Fruit fly (Drosophila melanogaster): ENCODE data around the gene Taf9.
A peak's percentile ranks its signal among the peaks of the same experiment; 100 is the strongest.

Gene Taf9

dm6 chrX:17802353-17803121 lies 39.4 kb upstream of the Taf9 start (continued):
- TF ChIP-seq Spps (tag; optimal IDR thresholded peaks at IDR 0.05) (no peak), CG9437 (GFP tag; optimal IDR thresholded peaks at IDR 0.05) (peak; percentile 15), CG8388 (GFP tag; optimal IDR thresholded peaks at IDR 0.05) (peak; percentile 10), Trl (optimal IDR thresholded peaks at IDR 0.05) (no peak), Trl (GFP tag; optimal IDR thresholded peaks at IDR 0.05) (peak; percentile 1), ab (GFP tag; optimal IDR thresholded peaks at IDR 0.05) (no peak), CG9727 (GFP tag; optimal IDR thresholded peaks at IDR 0.05) (peak; percentile 63), Gsc (GFP tag; IDR thresholded peaks at IDR 0.05) (no peak), HmgZ (tag; optimal IDR thresholded peaks at IDR 0.05) (no peak), CG12942 (GFP tag; optimal IDR thresholded peaks at IDR 0.05) (peak; percentile 5), gcm (GFP tag; optimal IDR thresholded peaks at IDR 0.05) (no peak), Poxn (GFP tag; IDR thresholded peaks at IDR 0.05) (no peak), CG18262 (tag; optimal IDR thresholded peaks at IDR 0.05) (peak; percentile 31), Nf-YB (GFP tag; optimal IDR thresholded peaks at IDR 0.05) (peak; percentile 78), Sox100B (GFP tag; optimal IDR thresholded peaks at IDR 0.05) (peak; percentile 53), CG4360 (GFP tag; IDR thresholded peaks at IDR 0.05) (peak; percentile 77), Ada2b (GFP tag; IDR thresholded peaks at IDR 0.05) (peak; percentile 21; the same call in 1 of the 2 replicates), zfh2 (GFP tag; optimal IDR thresholded peaks at IDR 0.05) (peak; percentile 32), h (optimal IDR thresholded peaks at IDR 0.05) (no peak), dysf (GFP tag; IDR thresholded peaks at IDR 0.05) (peak; percentile 54; the same call in 2 of the 3 replicates), cwo (GFP tag; optimal IDR thresholded peaks at IDR 0.05) (peak; percentile 40), CG30020 (tag; optimal IDR thresholded peaks at IDR 0.05) (no peak), ems (GFP tag; optimal IDR thresholded peaks at IDR 0.05) (no peak), CG5180 (GFP tag; optimal IDR thresholded peaks at IDR 0.05) (no peak), Dbx (GFP tag; IDR thresholded peaks at IDR 0.05) (0 out of 3 replicates have a peak, but pooled peaks have one; percentile 22), zfh1 (GFP tag; IDR thresholded peaks at IDR 0.05) (peak; percentile 25; the same call in 1 of the 3 replicates), tgo (GFP tag; IDR thresholded peaks at IDR 0.05) (peak; percentile 38; the same call in 1 of the 3 replicates), da (GFP tag; optimal IDR thresholded peaks at IDR 0.05) (no peak), CG32772 (GFP tag; IDR thresholded peaks at IDR 0.05) (no peak), CoRest (tag; optimal IDR thresholded peaks at IDR 0.05) (peak; percentile 43), knrl (GFP tag; IDR thresholded peaks at IDR 0.05; ENCODE audit: partially characterized antibody) (no peak), CG9609 (GFP tag; optimal IDR thresholded peaks at IDR 0.05) (no peak), CG18476 (GFP tag; optimal IDR thresholded peaks at IDR 0.05) (no peak), Adf1 (GFP tag; IDR thresholded peaks at IDR 0.05) (peak; percentile 92), CG6175 (GFP tag; IDR thresholded peaks at IDR 0.05) (no peak), onecut (GFP tag; IDR thresholded peaks at IDR 0.05) (no peak), CG1792 (GFP tag; optimal IDR thresholded peaks at IDR 0.05) (no peak), pnt (GFP tag; optimal IDR thresholded peaks at IDR 0.05) (peak; percentile 13), CG4328 (GFP tag; optimal IDR thresholded peaks at IDR 0.05) (no peak), salm (tag; optimal IDR thresholded peaks at IDR 0.05) (no peak), ac (GFP tag; optimal IDR thresholded peaks at IDR 0.05) (no peak), Mad (GFP tag; optimal IDR thresholded peaks at IDR 0.05) (no peak), Eip74EF (GFP tag; optimal IDR thresholded peaks at IDR 0.05) (no peak), CG14860 (GFP tag; IDR thresholded peaks at IDR 0.05; ENCODE audit: partially characterized antibody) (no peak), CG17568 (GFP tag; optimal IDR thresholded peaks at IDR 0.05) (no peak), gem (tag; optimal IDR thresholded peaks at IDR 0.05) (peak; percentile 72), lilli (GFP tag; optimal IDR thresholded peaks at IDR 0.05) (peak; percentile 33), Dad (GFP tag; optimal IDR thresholded peaks at IDR 0.05) (no peak), grn (GFP tag; optimal IDR thresholded peaks at IDR 0.05) (no peak), sisA (GFP tag; IDR thresholded peaks at IDR 0.05) (no peak)

Data from whole organism, embryonic.